Fruit fly (Drosophila melanogaster): ENCODE data around the gene CG10147.

- TF ChIP-seq fru (GFP tag; optimal IDR thresholded peaks at IDR 0.05), result no peak
- TF ChIP-seq h (GFP tag; optimal IDR thresholded peaks at IDR 0.05), result no peak
- TF ChIP-seq brk (GFP tag; optimal IDR thresholded peaks at IDR 0.05), result no peak
- TF ChIP-seq Myc (optimal IDR thresholded peaks at IDR 0.05), result no peak
- TF ChIP-seq lola (GFP tag; optimal IDR thresholded peaks at IDR 0.05), result no peak
- TF ChIP-seq Jra (GFP tag; optimal IDR thresholded peaks at IDR 0.05), result no peak
- TF ChIP-seq dl (GFP tag; optimal IDR thresholded peaks at IDR 0.05; ENCODE audit: insufficient read depth in 1 of 2, partially characterized antibody in 2 of 2), result no peak
Measured at dm6 chr3L:6467691-6468329, 20.4 kb downstream of the CG10147 start.
